Fruit fly (Drosophila melanogaster) whole organism: ENCODE results near the gene Fam92.

Experiments used
- EcR ChIP-seq, 2 experiments: fragments of >200 bp; optimal IDR thresholded peaks; 2 replicates each; lab custom pipeline; 2017; ENCODE audit warnings: missing biosample characterization in 2 of 2, missing genetic modification characterization in 2 of 2, missing genetic modification reagents in 2 of 2
- psq ChIP-seq: fragments of >200 bp; optimal IDR thresholded peaks from 2 replicates; lab custom pipeline; 2017
- usp ChIP-seq: fragments of >200 bp; optimal IDR thresholded peaks from 2 replicates; lab custom pipeline; 2017; ENCODE audit warnings: missing biosample characterization, missing genetic modification characterization, mixed read lengths

dm6 chr2L:12435428-12435827, 10.7 kb downstream of the Fam92 start:
- no peak for TF ChIP-seq usp (GFP tag; lab: Kevin White, UChicago)
- no peak for TF ChIP-seq psq (lab: Kevin White, UChicago)
- no peak for TF ChIP-seq EcR (GFP tag; optimal IDR thresholded peaks at IDR 0.05; lab: Kevin White, UChicago)
